Worm (Caenorhabditis elegans) whole organism, L3 larva: ENCODE data around the gene F46H5.11.
A peak's percentile ranks its signal among the peaks of the same experiment; 100 is the strongest.

ENCODE experiments used
- ama-1 ChIP-seq: fragments of 150-350 bp; optimal IDR thresholded peaks from 2 replicates; lab custom pipeline; 2018
- elt-3 ChIP-seq, 3 experiments: fragments of 150-350 bp in 1 of 3; sonication (generic microtip) in 2 of 3; optimal IDR thresholded peaks; 2 replicates in 2 of 3; 4 replicates in 1 of 3; lab custom pipeline; 2014 to 2017; ENCODE audit warnings: missing biosample characterization in 3 of 3, missing genetic modification characterization in 3 of 3
- lin-39 ChIP-seq: fragments of 150-350 bp; optimal IDR thresholded peaks from 2 replicates; lab custom pipeline; 2018; ENCODE audit warnings: missing biosample characterization, missing genetic modification reagents, missing genetic modification characterization
- mdl-1 ChIP-seq: fragments of 150-350 bp; optimal IDR thresholded peaks from 2 replicates; lab custom pipeline; 2014; ENCODE audit warnings: missing biosample characterization, missing genetic modification characterization
- nhr-11 ChIP-seq: fragments of 150-350 bp; optimal IDR thresholded peaks from 2 replicates; lab custom pipeline; 2014; ENCODE audit warnings: missing biosample characterization, missing genetic modification characterization
- nhr-28 ChIP-seq: fragments of 150-350 bp; optimal IDR thresholded peaks from 2 replicates; lab custom pipeline; 2014; ENCODE audit warnings: missing biosample characterization, missing genetic modification characterization
- nhr-43 ChIP-seq: sonication (generic microtip); optimal IDR thresholded peaks from 2 replicates; lab custom pipeline; 2016; ENCODE audit warnings: mild to moderate bottlenecking, missing genetic modification characterization, missing compliant biosample characterization; ENCODE audit not compliant: poor library complexity, severe bottlenecking
- sea-2 ChIP-seq: fragments of 150-350 bp; sonication (generic microtip); optimal IDR thresholded peaks from 4 replicates; lab custom pipeline; 2014; ENCODE audit warnings: missing biosample characterization, missing genetic modification reagents, missing genetic modification characterization
- zag-1 ChIP-seq: fragments of 150-350 bp; optimal IDR thresholded peaks from 2 replicates; lab custom pipeline; 2014; ENCODE audit warnings: missing biosample characterization, missing genetic modification characterization

- no peak for TF ChIP-seq nhr-28 (tag; lab: Kevin White, UChicago)
- no peak for TF ChIP-seq mdl-1 (tag; lab: Kevin White, UChicago)
- TF ChIP-seq zag-1 (tag; lab: Kevin White, UChicago) = no peak
- TF ChIP-seq ama-1 (lab: Kevin White, UChicago) = peak; percentile 92
- TF ChIP-seq nhr-43 (tag; lab: Kevin White, UChicago) = peak; percentile 24
- TF ChIP-seq nhr-11 = no peak
- peak; percentile 38 for TF ChIP-seq lin-39 (tag; lab: Kevin White, UChicago)
- TF ChIP-seq elt-3 (tag; optimal IDR thresholded peaks at IDR 0.05; lab: Kevin White, UChicago) = no peak
- TF ChIP-seq sea-2 (GFP tag; lab: Kevin White, UChicago) = no peak
Observed at ce11 chrX:7230321-7230720, 41.5 kb downstream of the F46H5.11 start.
